Fruit fly (Drosophila melanogaster): Measurements from ENCODE around the gene CG5790.

- TF ChIP-seq CG14655 (GFP tag; optimal IDR thresholded peaks at IDR 0.05), result peak; percentile 27
- TF ChIP-seq CG9948 (tag; optimal IDR thresholded peaks at IDR 0.05), result no peak
- no peak for TF ChIP-seq Pif1B (GFP tag; optimal IDR thresholded peaks at IDR 0.05)
- no peak for TF ChIP-seq CG10348 (GFP tag; IDR thresholded peaks at IDR 0.05)
- peak; percentile 13 for TF ChIP-seq CG17806 (tag; optimal IDR thresholded peaks at IDR 0.05)
- no peak for TF ChIP-seq EcR (GFP tag; optimal IDR thresholded peaks at IDR 0.05)
- TF ChIP-seq D1 (tag; optimal IDR thresholded peaks at IDR 0.05), result no peak
- no peak for TF ChIP-seq Snoo (tag; optimal IDR thresholded peaks at IDR 0.05)
- no peak for TF ChIP-seq gl (tag; optimal IDR thresholded peaks at IDR 0.05)
- no peak for TF ChIP-seq rn (GFP tag; IDR thresholded peaks at IDR 0.05)
- no peak for TF ChIP-seq Pif1A (GFP tag; optimal IDR thresholded peaks at IDR 0.05)
- TF ChIP-seq Ets98B (GFP tag; IDR thresholded peaks at IDR 0.05), result no peak
- no peak for TF ChIP-seq fd96Ca (GFP tag; IDR thresholded peaks at IDR 0.05)
These were observed 20.8 kb downstream of the CG5790 start for dm6 chr2L:18315454-18315853.

Data from whole organism, pupa.